Worm (Caenorhabditis elegans) whole organism, mixed stage, embryonic: ENCODE measurements around the gene col-132.
A peak's percentile ranks its signal among the peaks of the same experiment; 100 is the strongest.

Experiments used
- M03D4.4 ChIP-seq: sonication (generic microtip); optimal IDR thresholded peaks from 2 replicates; lab custom pipeline; 2017; ENCODE audit warnings: mild to moderate bottlenecking, missing genetic modification characterization, missing compliant biosample characterization
- bed-3 ChIP-seq: fragments of 200-800 bp; sonication (Bioruptor generic); optimal IDR thresholded peaks from 3 replicates; lab custom pipeline; 2018; ENCODE audit warnings: mild to moderate bottlenecking, missing genetic modification characterization, moderate library complexity, missing compliant biosample characterization
- blmp-1 ChIP-seq: fragments of 150-350 bp; optimal IDR thresholded peaks from 2 replicates; lab custom pipeline; 2014; ENCODE audit warnings: missing biosample characterization, missing genetic modification characterization
- ceh-39 ChIP-seq: fragments of 150-350 bp; optimal IDR thresholded peaks from 2 replicates; lab custom pipeline; 2014; ENCODE audit warnings: missing biosample characterization, missing genetic modification characterization
- ceh-43 ChIP-seq: fragments of 200-800 bp; sonication (Bioruptor generic); optimal IDR thresholded peaks from 2 replicates; lab custom pipeline; 2018; ENCODE audit warnings: mild to moderate bottlenecking, missing genetic modification characterization, moderate library complexity, missing compliant biosample characterization
- ceh-83 ChIP-seq: fragments of 200-800 bp; sonication (Bioruptor generic); optimal IDR thresholded peaks from 2 replicates; lab custom pipeline; 2018; ENCODE audit warnings: mild to moderate bottlenecking, missing genetic modification characterization, missing compliant biosample characterization
- ces-1 ChIP-seq: fragments of 150-350 bp; optimal IDR thresholded peaks from 2 replicates; lab custom pipeline; 2014; ENCODE audit warnings: missing biosample characterization, missing genetic modification reagents, missing genetic modification characterization
- cnd-1 ChIP-seq: fragments of 200-800 bp; sonication (Bioruptor generic); optimal IDR thresholded peaks from 2 replicates; lab custom pipeline; 2018; ENCODE audit warnings: mild to moderate bottlenecking, missing genetic modification characterization, missing compliant biosample characterization
- drap-1 ChIP-seq: fragments of 200-800 bp; sonication (Bioruptor generic); optimal IDR thresholded peaks from 3 replicates; lab custom pipeline; 2018; ENCODE audit warnings: mild to moderate bottlenecking, missing genetic modification characterization, missing compliant biosample characterization
- elt-1 ChIP-seq: sonication (generic microtip); optimal IDR thresholded peaks from 2 replicates; lab custom pipeline; 2017; ENCODE audit warnings: missing genetic modification characterization, mild to moderate bottlenecking, missing compliant biosample characterization, antibody characterized with exemption, moderate library complexity, borderline replicate concordance; ENCODE audit not compliant: insufficient read depth
- elt-3 ChIP-seq: fragments of 150-350 bp; optimal IDR thresholded peaks from 2 replicates; lab custom pipeline; 2014; ENCODE audit warnings: missing biosample characterization, missing genetic modification characterization
- flh-1 ChIP-seq: fragments of 200-800 bp; sonication (Bioruptor generic); optimal IDR thresholded peaks from 2 replicates; lab custom pipeline; 2018; ENCODE audit warnings: mild to moderate bottlenecking, missing genetic modification characterization, moderate library complexity, missing compliant biosample characterization
- ham-2 ChIP-seq: fragments of 200-800 bp; sonication (Bioruptor generic); optimal IDR thresholded peaks from 2 replicates; lab custom pipeline; 2018; ENCODE audit warnings: mild to moderate bottlenecking, missing genetic modification characterization, missing compliant biosample characterization
- hlh-1 ChIP-seq: fragments of 150-350 bp; optimal IDR thresholded peaks from 2 replicates; lab custom pipeline; 2014; ENCODE audit warnings: missing biosample characterization, missing genetic modification reagents, missing genetic modification characterization
- lin-13 ChIP-seq: fragments of 150-350 bp; optimal IDR thresholded peaks from 2 replicates; lab custom pipeline; 2014; ENCODE audit warnings: missing biosample characterization, missing genetic modification characterization
- lin-32 ChIP-seq: fragments of 200-800 bp; sonication (Bioruptor generic); optimal IDR thresholded peaks from 2 replicates; lab custom pipeline; 2018; ENCODE audit warnings: mild to moderate bottlenecking, missing genetic modification characterization, missing compliant biosample characterization
- lsy-2 ChIP-seq: fragments of 150-350 bp; optimal IDR thresholded peaks from 2 replicates; lab custom pipeline; 2014; ENCODE audit warnings: missing biosample characterization, missing genetic modification characterization
- mab-5 ChIP-seq: fragments of 150-350 bp; optimal IDR thresholded peaks from 2 replicates; lab custom pipeline; 2014; ENCODE audit warnings: missing biosample characterization, missing genetic modification characterization
- mep-1 ChIP-seq: fragments of 150-350 bp; optimal IDR thresholded peaks from 2 replicates; lab custom pipeline; 2017; ENCODE audit warnings: missing biosample characterization, missing genetic modification reagents, missing genetic modification characterization, inconsistent platforms
- mls-2 ChIP-seq: sonication (generic microtip); optimal IDR thresholded peaks from 2 replicates; lab custom pipeline; 2016; ENCODE audit warnings: mild to moderate bottlenecking, missing genetic modification characterization, moderate library complexity, missing compliant biosample characterization
- nhr-12 ChIP-seq: fragments of 150-350 bp; optimal IDR thresholded peaks from 2 replicates; lab custom pipeline; 2014; ENCODE audit warnings: missing biosample characterization, missing genetic modification characterization
- nhr-2 ChIP-seq: fragments of 150-350 bp; optimal IDR thresholded peaks from 2 replicates; lab custom pipeline; 2014; ENCODE audit warnings: missing biosample characterization, missing genetic modification characterization
- nhr-237 ChIP-seq: fragments of 150-350 bp; optimal IDR thresholded peaks from 2 replicates; lab custom pipeline; 2014; ENCODE audit warnings: missing biosample characterization, missing genetic modification characterization
- nhr-28 ChIP-seq: fragments of 150-350 bp; optimal IDR thresholded peaks from 2 replicates; lab custom pipeline; 2014; ENCODE audit warnings: missing biosample characterization, missing genetic modification characterization
- nhr-76 ChIP-seq: sonication (generic microtip); optimal IDR thresholded peaks from 2 replicates; lab custom pipeline; 2017; ENCODE audit warnings: missing biosample characterization, missing genetic modification characterization
- pha-4 ChIP-seq: fragments of 150-350 bp; optimal IDR thresholded peaks from 2 replicates; lab custom pipeline; 2018; ENCODE audit warnings: missing biosample characterization, missing genetic modification reagents, missing genetic modification characterization
- sem-2 ChIP-seq: fragments of 200-800 bp; sonication (Bioruptor generic); optimal IDR thresholded peaks from 2 replicates; lab custom pipeline; 2018; ENCODE audit warnings: mild to moderate bottlenecking, missing genetic modification characterization, missing compliant biosample characterization
- snpc-4 ChIP-seq: fragments of 150-350 bp; optimal IDR thresholded peaks from 2 replicates; lab custom pipeline; 2014; ENCODE audit warnings: missing biosample characterization, missing genetic modification characterization
- sptf-1 ChIP-seq: sonication (generic microtip); optimal IDR thresholded peaks from 2 replicates; lab custom pipeline; 2017; ENCODE audit warnings: mild to moderate bottlenecking, missing genetic modification characterization, moderate library complexity, missing compliant biosample characterization
- tbx-8 ChIP-seq: fragments of 200-800 bp; sonication (Bioruptor generic); optimal IDR thresholded peaks from 2 replicates; lab custom pipeline; 2018; ENCODE audit warnings: mild to moderate bottlenecking, missing genetic modification characterization, moderate library complexity, missing compliant biosample characterization
- unc-120 ChIP-seq: sonication (generic microtip); optimal IDR thresholded peaks from 2 replicates; lab custom pipeline; 2017; ENCODE audit warnings: missing genetic modification characterization, missing compliant biosample characterization; ENCODE audit not compliant: poor library complexity, severe bottlenecking
- unc-39 ChIP-seq: fragments of 150-350 bp; optimal IDR thresholded peaks from 2 replicates; lab custom pipeline; 2014; ENCODE audit warnings: missing biosample characterization, missing genetic modification characterization
- unc-62 ChIP-seq: fragments of 150-350 bp; optimal IDR thresholded peaks from 2 replicates; lab custom pipeline; 2014; ENCODE audit warnings: missing biosample characterization, missing genetic modification reagents, missing genetic modification characterization
- zip-8 ChIP-seq: fragments of 150-350 bp; optimal IDR thresholded peaks from 2 replicates; lab custom pipeline; 2014; ENCODE audit warnings: missing biosample characterization, missing genetic modification characterization
- ztf-11 ChIP-seq: fragments of 150-350 bp; optimal IDR thresholded peaks from 2 replicates; lab custom pipeline; 2014; ENCODE audit warnings: missing biosample characterization, missing genetic modification characterization

Gene col-132

ce11 chrIV:13098652-13099051, 7.8 kb upstream of the col-132 start, which contains the start of the genes dli-1, tin-9.2 and exos-4.1:
TSS of gene dli-1 (minus strand) at chrIV:13098792.
TSS of gene tin-9.2 (plus strand) at chrIV:13098995.
TSS of gene exos-4.1 (plus strand) at chrIV:13098999.
- TF ChIP-seq snpc-4 (tag; lab: Kevin White, UChicago) (no peak), nhr-2 (tag; lab: Kevin White, UChicago) (no peak), flh-1 (GFP tag; lab: Kevin White, UChicago) (no peak), lin-13 (tag; lab: Kevin White, UChicago) (peak; percentile 34), nhr-237 (tag; lab: Kevin White, UChicago) (peak; percentile 22), nhr-28 (tag; lab: Kevin White, UChicago) (no peak), unc-120 (tag; lab: Kevin White, UChicago) (no peak), mep-1 (peak; percentile 76), unc-62 (GFP tag; lab: Kevin White, UChicago) (no peak), mab-5 (no peak), cnd-1 (tag; lab: Kevin White, UChicago) (no peak), ham-2 (GFP tag; lab: Kevin White, UChicago) (peak; percentile 46), ceh-43 (GFP tag; lab: Kevin White, UChicago) (no peak), zip-8 (no peak), bed-3 (no peak), nhr-76 (no peak), pha-4 (tag; lab: Kevin White, UChicago) (peak; percentile 23), tbx-8 (GFP tag; lab: Kevin White, UChicago) (no peak), nhr-12 (no peak), hlh-1 (peak; percentile 19), lsy-2 (peak; percentile 63), sptf-1 (no peak), elt-3 (no peak), sem-2 (GFP tag; lab: Kevin White, UChicago) (no peak), ztf-11 (tag; lab: Kevin White, UChicago) (no peak), elt-1 (tag; lab: Kevin White, UChicago) (no peak), M03D4.4 (tag; lab: Kevin White, UChicago) (no peak), drap-1 (GFP tag; lab: Kevin White, UChicago) (no peak), ces-1 (GFP tag; lab: Kevin White, UChicago) (peak; percentile 99), blmp-1 (tag; lab: Kevin White, UChicago) (no peak), ceh-83 (GFP tag; lab: Kevin White, UChicago) (no peak), lin-32 (no peak), mls-2 (tag; lab: Kevin White, UChicago) (no peak), unc-39 (tag; lab: Kevin White, UChicago) (no peak), ceh-39 (tag; lab: Kevin White, UChicago) (no peak)

ce11 chrIV:13096778-13097177, 5.9 kb upstream of the col-132 start:
- TF ChIP-seq mab-5, result no peak
- TF ChIP-seq lin-32, result no peak
- TF ChIP-seq sem-2 (GFP tag; lab: Kevin White, UChicago), result no peak

ce11 chrIV:13095462-13095861, 4.6 kb upstream of the col-132 start, which contains the start of gene rfc-3:
TSS of gene rfc-3 (plus strand) at chrIV:13095762.
- TF ChIP-seq ceh-43 (GFP tag; lab: Kevin White, UChicago) (no peak), elt-3 (no peak), ham-2 (GFP tag; lab: Kevin White, UChicago) (no peak)

ce11 chrIV:13093677-13094076, 2.8 kb upstream of the col-132 start, which contains the start of the genes prcc-1 and C39E9.12:
TSS of gene prcc-1 (minus strand) at chrIV:13093795.
TSS of gene C39E9.12 (plus strand) at chrIV:13094007.
- TF ChIP-seq blmp-1 (tag; lab: Kevin White, UChicago), result no peak
- no peak for TF ChIP-seq sptf-1
- no peak for TF ChIP-seq zip-8
- TF ChIP-seq nhr-76, result no peak
- TF ChIP-seq lsy-2, result peak; percentile 71
- peak; percentile 33 for TF ChIP-seq unc-62 (GFP tag; lab: Kevin White, UChicago)
- no peak for TF ChIP-seq sem-2 (GFP tag; lab: Kevin White, UChicago)
- TF ChIP-seq ztf-11 (tag; lab: Kevin White, UChicago), result no peak
- TF ChIP-seq lin-13 (tag; lab: Kevin White, UChicago), result no peak
- no peak for TF ChIP-seq tbx-8 (GFP tag; lab: Kevin White, UChicago)
- TF ChIP-seq nhr-2 (tag; lab: Kevin White, UChicago), result no peak
- TF ChIP-seq mab-5, result no peak
- no peak for TF ChIP-seq cnd-1 (tag; lab: Kevin White, UChicago)
- TF ChIP-seq elt-3, result no peak
- no peak for TF ChIP-seq ceh-43 (GFP tag; lab: Kevin White, UChicago)
- TF ChIP-seq hlh-1, result peak; percentile 61
- TF ChIP-seq lin-32, result no peak
- no peak for TF ChIP-seq nhr-28 (tag; lab: Kevin White, UChicago)
- TF ChIP-seq nhr-237 (tag; lab: Kevin White, UChicago), result peak; percentile 70
- peak; percentile 76 for TF ChIP-seq ceh-39 (tag; lab: Kevin White, UChicago)
- no peak for TF ChIP-seq bed-3
- TF ChIP-seq unc-39 (tag; lab: Kevin White, UChicago), result no peak
- TF ChIP-seq elt-1 (tag; lab: Kevin White, UChicago), result no peak
- no peak for TF ChIP-seq unc-120 (tag; lab: Kevin White, UChicago)
- TF ChIP-seq snpc-4 (tag; lab: Kevin White, UChicago), result no peak
- no peak for TF ChIP-seq mls-2 (tag; lab: Kevin White, UChicago)
- TF ChIP-seq ham-2 (GFP tag; lab: Kevin White, UChicago), result no peak
- TF ChIP-seq nhr-12, result no peak
- TF ChIP-seq flh-1 (GFP tag; lab: Kevin White, UChicago), result no peak
- no peak for TF ChIP-seq drap-1 (GFP tag; lab: Kevin White, UChicago)
- TF ChIP-seq mep-1, result peak; percentile 68
- no peak for TF ChIP-seq ceh-83 (GFP tag; lab: Kevin White, UChicago)
- no peak for TF ChIP-seq ces-1 (GFP tag; lab: Kevin White, UChicago)
- TF ChIP-seq M03D4.4 (tag; lab: Kevin White, UChicago), result no peak
- peak; percentile 25 for TF ChIP-seq pha-4 (tag; lab: Kevin White, UChicago)
